Worm (Caenorhabditis elegans): ENCODE results near the gene egg-3.

DNA sequence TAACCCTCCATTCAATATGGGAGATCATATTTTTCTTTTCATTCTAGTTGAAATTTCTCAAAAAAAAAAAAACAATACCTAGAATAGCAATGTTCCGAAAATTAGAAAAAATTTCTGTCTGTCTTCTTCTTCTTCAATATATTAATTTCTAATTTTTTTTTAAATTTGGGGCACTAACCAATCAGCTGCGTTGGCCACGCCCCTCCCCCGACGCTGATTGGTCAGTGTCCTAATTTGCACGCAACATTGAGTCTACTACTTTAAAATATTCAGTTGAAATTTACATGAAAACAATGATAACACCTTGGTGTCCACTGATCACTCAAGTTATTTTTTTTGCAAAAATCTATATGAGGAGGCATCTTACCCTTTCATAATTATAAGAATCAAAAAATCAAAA lies 11.7 kb upstream of the egg-3 start:
- TF ChIP-seq ref-1 (GFP tag; conservative IDR thresholded peaks at IDR 0.05) (no peak), ztf-23 (GFP tag; IDR thresholded peaks at IDR 0.05) (no peak), ztf-29 (GFP tag; IDR thresholded peaks at IDR 0.05) (no peak), tab-1 (GFP tag; IDR thresholded peaks at IDR 0.05) (no peak), T22C8.4 (GFP tag; IDR thresholded peaks at IDR 0.05) (no peak), med-1 (GFP tag; optimal IDR thresholded peaks at IDR 0.05; ENCODE audit: insufficient read depth) (no peak), flt-1 (GFP tag; IDR thresholded peaks at IDR 0.05) (no peak)

Data from whole organism, midembryonic.